Worm (Caenorhabditis elegans): ENCODE results near the gene C49C8.5.

DNA sequence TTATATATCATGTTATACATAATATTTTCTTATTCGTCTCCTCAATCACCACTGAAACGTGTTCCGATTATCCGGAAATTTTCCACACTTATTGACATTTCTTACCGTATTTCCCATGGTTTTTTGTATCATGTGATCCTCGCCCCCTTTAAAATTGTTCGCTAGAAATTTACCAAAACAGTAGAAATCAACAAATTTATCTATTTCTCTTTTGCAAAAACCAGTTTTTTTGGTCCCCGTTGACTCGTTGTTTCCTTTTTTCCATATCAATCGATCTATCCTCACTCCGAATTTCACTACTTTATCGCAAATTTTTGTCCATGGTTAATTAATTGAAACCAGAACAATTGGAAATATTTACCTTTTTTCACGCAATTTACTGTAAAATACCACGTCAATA is 27.7 kb downstream of the C49C8.5 start:
- no peak for TF ChIP-seq ama-1 (optimal IDR thresholded peaks at IDR 0.05)
- TF ChIP-seq ceh-36 (tag; optimal IDR thresholded peaks at IDR 0.05), result no peak
- no peak for TF ChIP-seq hnd-1 (tag; optimal IDR thresholded peaks at IDR 0.05)
- TF ChIP-seq flt-1 (GFP tag; IDR thresholded peaks at IDR 0.05), result no peak
- TF ChIP-seq pes-1 (GFP tag; IDR thresholded peaks at IDR 0.05), result no peak
- TF ChIP-seq B0310.2 (tag; optimal IDR thresholded peaks at IDR 0.05), result no peak
- no peak for TF ChIP-seq tbx-11 (GFP tag; IDR thresholded peaks at IDR 0.05)
- no peak for TF ChIP-seq tra-4 (tag; optimal IDR thresholded peaks at IDR 0.05)
- TF ChIP-seq ceh-13 (GFP tag; optimal IDR thresholded peaks at IDR 0.05), result no peak
- TF ChIP-seq hmg-4 (GFP tag; optimal IDR thresholded peaks at IDR 0.05), result no peak
- TF ChIP-seq tbx-37 (GFP tag; conservative IDR thresholded peaks at IDR 0.05), result no peak
- no peak for TF ChIP-seq scrt-1 (GFP tag; IDR thresholded peaks at IDR 0.05)
- no peak for TF ChIP-seq hmbx-1 (tag; optimal IDR thresholded peaks at IDR 0.05)
